Fruit fly (Drosophila melanogaster) whole organism, pupa: ENCODE results near the gene CanA-14F.

Source experiments
- CG10348 ChIP-seq: fragments of 200-800 bp; sonication (Bioruptor generic); IDR thresholded peaks from 2 replicates; pipeline ENCODE4 v1.3.6; 2022; ENCODE audit warnings: missing biosample characterization, missing genetic modification characterization
- CG12605 ChIP-seq: fragments of 200-800 bp; sonication (Bioruptor generic); IDR thresholded peaks from 2 replicates; pipeline ENCODE4 v1.3.6; 2022; ENCODE audit warnings: missing biosample characterization, missing genetic modification characterization
- CG13204 ChIP-seq: fragments of 200-800 bp; sonication (Bioruptor generic); optimal IDR thresholded peaks from 2 replicates; lab custom pipeline; 2018; ENCODE audit warnings: missing biosample characterization, mild to moderate bottlenecking, missing genetic modification characterization, moderate library complexity
- CG14655 ChIP-seq: fragments of 200-800 bp; sonication (Bioruptor generic); optimal IDR thresholded peaks from 3 replicates; lab custom pipeline; 2017; ENCODE audit warnings: mild to moderate bottlenecking, missing biosample characterization, missing genetic modification reagents, missing genetic modification characterization
- CG15710 ChIP-seq: fragments of 200-800 bp; sonication (Bioruptor generic); optimal IDR thresholded peaks from 2 replicates; lab custom pipeline; 2018; ENCODE audit warnings: missing biosample characterization, mild to moderate bottlenecking, missing genetic modification characterization, moderate library complexity
- CG17806 ChIP-seq: fragments of 200-800 bp; sonication (Bioruptor generic); optimal IDR thresholded peaks from 2 replicates; lab custom pipeline; 2018; ENCODE audit warnings: missing biosample characterization, mild to moderate bottlenecking, missing genetic modification characterization, moderate library complexity
- CG32121 ChIP-seq: fragments of 200-800 bp; sonication (Bioruptor generic); IDR thresholded peaks from 2 replicates; pipeline ENCODE4 v1.3.6; 2022; ENCODE audit warnings: missing biosample characterization, missing genetic modification characterization
- CG34367 ChIP-seq: fragments of 200-800 bp; sonication (Bioruptor generic); optimal IDR thresholded peaks from 2 replicates; lab custom pipeline; 2018; ENCODE audit warnings: missing biosample characterization, mild to moderate bottlenecking, missing genetic modification characterization
- CG4496 ChIP-seq: fragments of 200-800 bp; sonication (Bioruptor generic); IDR thresholded peaks from 3 replicates; pipeline ENCODE4 v1.3.6; 2022; ENCODE audit warnings: missing biosample characterization, missing genetic modification characterization
- CG8159 ChIP-seq: fragments of 200-800 bp; sonication (Bioruptor generic); optimal IDR thresholded peaks from 3 replicates; lab custom pipeline; 2018; ENCODE audit warnings: missing biosample characterization, mild to moderate bottlenecking, missing genetic modification characterization, moderate library complexity
- CG8301 ChIP-seq: fragments of 200-800 bp; sonication (Bioruptor generic); optimal IDR thresholded peaks from 2 replicates; lab custom pipeline; 2018; ENCODE audit warnings: missing biosample characterization, mild to moderate bottlenecking, missing genetic modification characterization
- CG9948 ChIP-seq: fragments of 200-800 bp; sonication (Bioruptor generic); optimal IDR thresholded peaks from 2 replicates; lab custom pipeline; 2018; ENCODE audit warnings: missing biosample characterization, mild to moderate bottlenecking, missing genetic modification characterization, moderate library complexity
- D1 ChIP-seq: fragments of 200-800 bp; sonication (Bioruptor generic); optimal IDR thresholded peaks from 2 replicates; lab custom pipeline; 2018; ENCODE audit warnings: missing biosample characterization, mild to moderate bottlenecking, missing genetic modification characterization, moderate library complexity
- EcR ChIP-seq: fragments of 200-800 bp; sonication (Bioruptor generic); optimal IDR thresholded peaks from 3 replicates; lab custom pipeline; 2019; ENCODE audit warnings: missing biosample characterization, missing genetic modification characterization, mild to moderate bottlenecking, moderate library complexity, missing genetic modification reagents
- Ets98B ChIP-seq: fragments of 200-800 bp; sonication (Bioruptor generic); IDR thresholded peaks from 2 replicates; pipeline ENCODE4 v1.3.6; 2022; ENCODE audit warnings: missing biosample characterization, missing genetic modification characterization
- Pif1A ChIP-seq: fragments of 200-800 bp; sonication (Bioruptor generic); optimal IDR thresholded peaks from 3 replicates; lab custom pipeline; 2016; ENCODE audit warnings: missing biosample characterization, missing genetic modification characterization
- Pif1B ChIP-seq: fragments of 200-800 bp; sonication (Bioruptor generic); optimal IDR thresholded peaks from 3 replicates; lab custom pipeline; 2016; ENCODE audit warnings: missing biosample characterization, missing genetic modification characterization
- Snoo ChIP-seq: fragments of 200-800 bp; sonication (Bioruptor generic); optimal IDR thresholded peaks from 3 replicates; lab custom pipeline; 2017; ENCODE audit warnings: missing biosample characterization, mild to moderate bottlenecking, missing genetic modification characterization, inconsistent platforms
- fd96Ca ChIP-seq: fragments of 200-800 bp; sonication (Bioruptor generic); IDR thresholded peaks from 3 replicates; pipeline ENCODE4 v1.3.6; 2022; ENCODE audit warnings: missing biosample characterization, missing genetic modification characterization
- gl ChIP-seq: fragments of 200-800 bp; sonication (Bioruptor generic); optimal IDR thresholded peaks from 2 replicates; lab custom pipeline; 2018; ENCODE audit warnings: missing biosample characterization, mild to moderate bottlenecking, missing genetic modification characterization
- rn ChIP-seq: fragments of 200-800 bp; sonication (Bioruptor generic); IDR thresholded peaks from 2 replicates; pipeline ENCODE4 v1.3.6; 2022; ENCODE audit warnings: missing biosample characterization, missing genetic modification characterization

Gene CanA-14F

DNA sequence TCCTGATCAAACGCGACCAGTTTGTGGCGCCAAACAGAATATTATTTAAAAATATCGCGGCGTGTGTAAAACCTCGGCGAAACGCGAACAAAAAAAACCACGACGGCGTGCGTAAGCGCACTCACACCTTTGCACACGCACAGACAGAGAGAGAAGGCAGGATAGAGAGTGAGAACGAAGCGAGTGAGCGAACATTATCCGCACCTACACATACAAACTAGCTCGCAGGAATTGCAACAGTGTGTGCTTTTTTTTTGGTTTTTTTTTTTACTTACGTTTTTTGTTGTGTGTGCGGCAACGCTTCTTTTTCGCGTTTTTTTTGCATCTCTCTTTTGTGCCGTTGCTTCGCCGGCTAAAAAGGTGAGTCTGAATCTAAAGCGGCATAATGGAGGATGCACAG lies 12.8 kb upstream of the CanA-14F start:
- TF ChIP-seq CG8159, result peak; percentile 92
- peak; percentile 96 for TF ChIP-seq CG34367 (tag; lab: Kevin White, UChicago)
- TF ChIP-seq CG12605, result peak; percentile 99
- TF ChIP-seq CG15710 (tag; lab: Kevin White, UChicago), result peak; percentile 94
- no peak for TF ChIP-seq D1 (tag; lab: Kevin White, UChicago)
- TF ChIP-seq Pif1A (GFP tag; lab: Kevin White, UChicago), result peak; percentile 97
- peak; percentile 78 for TF ChIP-seq rn (GFP tag; lab: Robert Waterston, UW)
- peak; percentile 98 for TF ChIP-seq CG13204 (GFP tag; lab: Kevin White, UChicago)
- TF ChIP-seq CG8301 (tag; lab: Kevin White, UChicago), result peak; percentile 76
- peak; percentile 92 for TF ChIP-seq Snoo (tag; lab: Kevin White, UChicago)
- peak; percentile 86 for TF ChIP-seq CG14655
- peak; percentile 89 for TF ChIP-seq CG32121 (GFP tag; lab: Robert Waterston, UW)
- TF ChIP-seq CG4496 (GFP tag; lab: Robert Waterston, UW), result peak; percentile 97
- peak; percentile 69 for TF ChIP-seq EcR (GFP tag; lab: Kevin White, UChicago)
- TF ChIP-seq Pif1B (GFP tag; lab: Kevin White, UChicago), result peak; percentile 96
- TF ChIP-seq CG17806 (tag; lab: Kevin White, UChicago), result peak; percentile 88
- no peak for TF ChIP-seq CG10348 (GFP tag; lab: Robert Waterston, UW)
- peak; percentile 91 for TF ChIP-seq Ets98B
- peak; percentile 85 for TF ChIP-seq CG9948
- peak; percentile 93 for TF ChIP-seq fd96Ca
- TF ChIP-seq gl (tag; lab: Kevin White, UChicago), result peak; percentile 99

- 0 out of 3 replicates have a peak, but pooled peaks have one; percentile 12 for TF ChIP-seq fd96Ca
- no peak for TF ChIP-seq CG17806 (tag; lab: Kevin White, UChicago)
- no peak for TF ChIP-seq CG10348 (GFP tag; lab: Robert Waterston, UW)
- no peak for TF ChIP-seq gl (tag; lab: Kevin White, UChicago)
Observed at dm6 chrX:16598978-16599664, 12.1 kb upstream of the CanA-14F start, which contains the start of the genes CG9784 and Nup153. Gene CG9784, minus strand, starts transcription at chrX:16599215. Gene Nup153, plus strand, starts transcription at chrX:16599241.

DNA sequence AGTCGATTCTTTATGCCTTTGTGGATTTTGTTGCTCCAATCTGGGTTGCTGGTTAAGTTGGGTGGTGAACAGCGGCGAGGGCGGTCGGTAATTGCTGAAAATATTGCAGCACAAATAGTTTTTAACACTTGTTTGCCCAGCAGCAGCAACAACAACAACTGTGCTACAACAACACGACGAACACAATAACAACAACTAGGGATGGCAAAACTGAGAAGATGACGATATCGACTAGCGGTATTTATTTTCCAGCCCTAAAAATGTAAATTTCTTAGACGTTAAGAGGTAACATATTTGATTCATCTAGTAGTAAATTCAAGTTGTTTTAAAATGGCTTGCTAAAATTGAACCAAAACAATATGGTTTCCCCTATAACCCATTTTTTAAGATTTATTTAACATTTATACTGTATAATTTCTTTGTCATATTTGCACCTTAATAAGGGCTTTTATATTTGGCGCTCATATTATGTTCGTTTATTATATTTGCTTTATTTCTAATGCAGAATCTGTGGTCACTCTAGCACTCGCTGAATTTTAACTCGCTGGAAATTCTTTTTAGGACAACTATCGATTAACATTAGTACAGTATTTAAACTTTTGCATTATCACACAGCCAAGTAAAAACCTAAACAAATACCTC lies 11.5 kb upstream of the CanA-14F start:
- TF ChIP-seq CG14655 (no peak), CG32121 (GFP tag; lab: Robert Waterston, UW) (0 out of 2 replicates have a peak, but pooled peaks have one; percentile 16)

DNA sequence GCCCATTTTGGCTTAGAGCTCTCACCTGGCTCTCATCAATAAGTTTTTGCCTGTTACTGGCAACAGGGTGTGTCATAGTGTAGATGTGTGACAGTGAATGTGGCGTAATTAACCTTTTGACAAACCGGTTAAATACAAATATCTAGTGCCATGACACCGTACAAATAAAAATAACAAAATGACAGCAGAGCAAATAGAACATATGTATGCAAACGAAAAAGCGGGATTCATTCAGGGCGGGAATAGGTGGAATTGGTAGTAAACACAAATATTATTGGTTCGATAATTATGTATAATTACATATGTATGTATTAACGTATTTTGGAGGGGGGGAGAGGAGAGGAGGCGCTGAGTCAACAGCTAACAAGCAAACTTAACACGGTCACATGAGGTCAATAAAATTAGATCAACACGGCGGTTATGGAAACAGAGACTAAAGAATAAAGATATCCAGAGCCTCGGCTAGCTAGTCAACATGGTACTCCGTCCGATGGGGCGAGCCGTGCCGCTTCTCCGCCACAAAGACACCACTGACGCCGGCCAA lies 9.3 kb upstream of the CanA-14F start:
- no peak for TF ChIP-seq CG8159
- no peak for TF ChIP-seq fd96Ca
- TF ChIP-seq CG10348 (GFP tag; lab: Robert Waterston, UW), result no peak
- no peak for TF ChIP-seq Pif1A (GFP tag; lab: Kevin White, UChicago)
- no peak for TF ChIP-seq D1 (tag; lab: Kevin White, UChicago)
- TF ChIP-seq CG9948, result no peak
- TF ChIP-seq gl (tag; lab: Kevin White, UChicago), result no peak
- no peak for TF ChIP-seq CG34367 (tag; lab: Kevin White, UChicago)
- no peak for TF ChIP-seq EcR (GFP tag; lab: Kevin White, UChicago)

DNA sequence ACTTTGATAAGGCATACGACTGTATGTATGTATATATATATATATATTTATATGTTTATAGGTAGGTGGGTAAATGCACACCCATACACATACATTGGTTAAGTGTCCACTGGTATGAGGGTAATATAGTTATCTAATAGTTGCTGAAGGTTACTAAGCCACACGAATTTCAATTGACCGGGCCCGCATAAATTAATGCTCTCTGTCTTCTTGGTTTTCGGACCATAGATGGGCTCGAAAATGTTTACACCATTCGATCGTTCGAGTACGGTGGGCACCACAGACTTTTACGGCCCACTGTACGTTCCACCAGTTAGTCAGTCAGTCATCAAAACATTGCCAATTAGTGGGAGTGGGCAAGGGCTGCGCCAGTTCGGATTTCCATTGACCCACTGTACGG lies 8.4 kb upstream of the CanA-14F start:
- no peak for TF ChIP-seq CG10348 (GFP tag; lab: Robert Waterston, UW)
- TF ChIP-seq D1 (tag; lab: Kevin White, UChicago), result no peak
- TF ChIP-seq CG14655, result no peak
- TF ChIP-seq rn (GFP tag; lab: Robert Waterston, UW), result no peak
- TF ChIP-seq CG4496 (GFP tag; lab: Robert Waterston, UW), result no peak
- no peak for TF ChIP-seq EcR (GFP tag; lab: Kevin White, UChicago)
- TF ChIP-seq CG12605, result no peak
- TF ChIP-seq Ets98B, result no peak
- no peak for TF ChIP-seq CG34367 (tag; lab: Kevin White, UChicago)
- no peak for TF ChIP-seq CG15710 (tag; lab: Kevin White, UChicago)
- no peak for TF ChIP-seq CG9948

DNA sequence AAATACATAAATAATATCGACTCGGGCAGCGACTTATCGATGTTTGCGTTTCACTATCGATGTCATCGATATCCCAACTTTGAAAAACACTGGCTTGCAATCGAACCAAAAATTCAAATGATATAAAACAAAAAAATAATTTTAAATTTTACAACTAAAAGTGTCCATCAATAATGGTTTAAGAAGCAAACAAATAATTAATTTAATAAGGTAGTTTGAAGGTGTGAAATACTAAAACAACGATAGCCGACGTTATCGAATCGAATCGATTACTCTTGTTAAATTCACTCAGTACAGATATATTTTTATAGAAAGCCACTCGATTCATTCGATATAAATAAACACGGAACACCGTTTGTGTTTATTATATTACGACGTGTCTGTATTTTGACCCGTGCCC lies 6.4 kb upstream of the CanA-14F start, which contains the start of the genes SMC3 and Ubc7:
TSS of gene SMC3 (minus strand) at position 22 of the 400 bp plus-strand sequence.
TSS of gene Ubc7 (plus strand) at position 260 of the 400 bp plus-strand sequence.
- TF ChIP-seq CG14655, result no peak
- TF ChIP-seq D1 (tag; lab: Kevin White, UChicago), result no peak
- TF ChIP-seq Snoo (tag; lab: Kevin White, UChicago), result no peak
- TF ChIP-seq fd96Ca, result no peak
- TF ChIP-seq CG9948, result no peak
- no peak for TF ChIP-seq EcR (GFP tag; lab: Kevin White, UChicago)
- TF ChIP-seq rn (GFP tag; lab: Robert Waterston, UW), result no peak
